Worm (Caenorhabditis elegans): ENCODE results near the gene Y40C7B.4.

ce11 chrX:17235749-17236561 lies 20.6 kb downstream of the Y40C7B.4 start, which contains the start of gene dhs-30:
- TF ChIP-seq klf-2 (GFP tag; conservative IDR thresholded peaks at IDR 0.05) (no peak), flt-1 (GFP tag; IDR thresholded peaks at IDR 0.05) (no peak)
